Fruit fly (Drosophila melanogaster) whole organism, embryonic: ENCODE measurements around the gene Gen.

ENCODE experiments used
- Atf-2 ChIP-seq: fragments of 200-800 bp; sonication (Bioruptor generic); optimal IDR thresholded peaks from 2 replicates; lab custom pipeline; 2016; ENCODE audit warnings: missing biosample characterization, missing genetic modification characterization
- BEAF-32 ChIP-seq: fragments of 200-800 bp; sonication (Bioruptor generic); optimal IDR thresholded peaks from 3 replicates; lab custom pipeline; 2017; ENCODE audit warnings: missing biosample characterization, missing genetic modification characterization, mild to moderate bottlenecking, moderate library complexity, missing genetic modification reagents
- Bdp1 ChIP-seq: fragments of 200-800 bp; sonication (Bioruptor generic); optimal IDR thresholded peaks from 3 replicates; lab custom pipeline; 2016; ENCODE audit warnings: missing biosample characterization, missing genetic modification characterization
- CG10147 ChIP-seq: fragments of 200-800 bp; sonication (Bioruptor generic); optimal IDR thresholded peaks from 2 replicates; lab custom pipeline; 2019; ENCODE audit warnings: missing biosample characterization, mild to moderate bottlenecking, missing genetic modification characterization, moderate library complexity
- CG12071 ChIP-seq: fragments of 200-800 bp; sonication (Bioruptor generic); optimal IDR thresholded peaks from 3 replicates; lab custom pipeline; 2018; ENCODE audit warnings: missing biosample characterization, mild to moderate bottlenecking, missing genetic modification characterization
- CG12219 ChIP-seq: fragments of 200-800 bp; sonication (Bioruptor generic); optimal IDR thresholded peaks from 3 replicates; lab custom pipeline; 2018; ENCODE audit warnings: missing biosample characterization, mild to moderate bottlenecking, missing genetic modification characterization
- CG12391 ChIP-seq: fragments of 200-800 bp; sonication (Bioruptor generic); optimal IDR thresholded peaks from 3 replicates; lab custom pipeline; 2018; ENCODE audit warnings: missing biosample characterization, mild to moderate bottlenecking, missing genetic modification characterization, moderate library complexity
- CG13287 ChIP-seq: fragments of 200-800 bp; sonication (Bioruptor generic); IDR thresholded peaks from 2 replicates; pipeline ENCODE4 v1.3.6; 2022; ENCODE audit warnings: missing biosample characterization, missing genetic modification characterization; ENCODE audit not compliant: partially characterized antibody
- CG17328 ChIP-seq: fragments of 200-800 bp; sonication (Bioruptor generic); IDR thresholded peaks from 2 replicates; pipeline ENCODE4 v1.3.6; 2022; ENCODE audit warnings: missing biosample characterization, missing genetic modification characterization
- CG18262 ChIP-seq: fragments of 200-800 bp; optimal IDR thresholded peaks from 3 replicates; lab custom pipeline; 2019; ENCODE audit warnings: missing biosample characterization, mild to moderate bottlenecking, missing genetic modification characterization, moderate library complexity
- CG2129 ChIP-seq: fragments of 200-800 bp; sonication (Bioruptor generic); IDR thresholded peaks from 2 replicates; pipeline ENCODE4 v1.3.6; 2022; ENCODE audit warnings: missing biosample characterization, missing genetic modification characterization; ENCODE audit not compliant: partially characterized antibody
- CG4360 ChIP-seq: fragments of 200-800 bp; sonication (Bioruptor generic); IDR thresholded peaks from 2 replicates; pipeline ENCODE4 v1.3.6; 2022; ENCODE audit warnings: missing biosample characterization, missing genetic modification characterization
- CG43689 ChIP-seq: fragments of 200-800 bp; sonication (Bioruptor generic); IDR thresholded peaks from 2 replicates; pipeline ENCODE4 v1.3.6; 2022; ENCODE audit warnings: missing biosample characterization, missing genetic modification characterization
- CG6791 ChIP-seq: fragments of 200-800 bp; sonication (Bioruptor generic); IDR thresholded peaks from 3 replicates; pipeline ENCODE4 v1.3.6; 2022; ENCODE audit warnings: missing biosample characterization, missing genetic modification characterization; ENCODE audit not compliant: partially characterized antibody
- CG6854 ChIP-seq: fragments of 200-800 bp; sonication (Bioruptor generic); optimal IDR thresholded peaks from 3 replicates; lab custom pipeline; 2017; ENCODE audit warnings: missing biosample characterization, mild to moderate bottlenecking, missing genetic modification characterization
- CG7963 ChIP-seq: fragments of 200-800 bp; sonication (Bioruptor generic); IDR thresholded peaks from 3 replicates; pipeline ENCODE4 v1.3.6; 2022; ENCODE audit warnings: missing biosample characterization, missing genetic modification characterization; ENCODE audit not compliant: partially characterized antibody
- CG8290 ChIP-seq, 3 experiments: fragments of 200-800 bp; sonication (Bioruptor generic); optimal IDR thresholded peaks; 2 replicates each; lab custom pipeline; 2016 to 2019; ENCODE audit warnings: missing biosample characterization in 3 of 3, missing genetic modification characterization in 3 of 3, mild to moderate bottlenecking in 2 of 3, moderate library complexity in 1 of 3
- CG8388 ChIP-seq: fragments of 200-800 bp; sonication (Bioruptor generic); optimal IDR thresholded peaks from 2 replicates; lab custom pipeline; 2019; ENCODE audit warnings: missing biosample characterization, mild to moderate bottlenecking, missing genetic modification characterization, moderate library complexity
- CG8765 ChIP-seq: fragments of 200-800 bp; sonication (Bioruptor generic); IDR thresholded peaks from 2 replicates; pipeline ENCODE4 v1.3.6; 2022; ENCODE audit warnings: missing biosample characterization, missing genetic modification characterization
- CG9215 ChIP-seq: fragments of 200-800 bp; sonication (Bioruptor generic); IDR thresholded peaks from 2 replicates; pipeline ENCODE4 v1.3.6; 2022; ENCODE audit warnings: missing biosample characterization, missing genetic modification characterization
- CG9437 ChIP-seq: fragments of 200-800 bp; sonication (Bioruptor generic); optimal IDR thresholded peaks from 2 replicates; lab custom pipeline; 2018; ENCODE audit warnings: missing biosample characterization, mild to moderate bottlenecking, missing genetic modification characterization
- CG9817 ChIP-seq: fragments of 200-800 bp; sonication (Bioruptor generic); optimal IDR thresholded peaks from 2 replicates; lab custom pipeline; 2018; ENCODE audit warnings: missing biosample characterization, mild to moderate bottlenecking, missing genetic modification characterization, moderate library complexity
- D ChIP-seq, 2 experiments: fragments of 200-800 bp in 1 of 2; fragments of >200 bp in 1 of 2; sonication (Bioruptor generic) in 1 of 2; optimal IDR thresholded peaks; 2 replicates in 1 of 2; 3 replicates in 1 of 2; lab custom pipeline; 2017; ENCODE audit warnings: mild to moderate bottlenecking in 1 of 2, missing biosample characterization in 1 of 2, missing genetic modification characterization in 1 of 2, missing genetic modification reagents in 1 of 2
- Dfd ChIP-seq, 2 experiments: fragments of >200 bp; optimal IDR thresholded peaks; 2 replicates each; lab custom pipeline; 2017; ENCODE audit warnings: missing biosample characterization in 2 of 2, missing genetic modification characterization in 2 of 2
- Hand ChIP-seq: fragments of 200-800 bp; sonication (Bioruptor generic); optimal IDR thresholded peaks from 2 replicates; lab custom pipeline; 2017; ENCODE audit warnings: mild to moderate bottlenecking, missing biosample characterization, missing genetic modification reagents, missing genetic modification characterization
- Hr39 ChIP-seq: fragments of >200 bp; optimal IDR thresholded peaks from 2 replicates; lab custom pipeline; 2017
- Hr51 ChIP-seq, 2 experiments: fragments of 200-800 bp; sonication (Bioruptor generic); optimal IDR thresholded peaks; 2 replicates in 1 of 2; 3 replicates in 1 of 2; lab custom pipeline; 2016 to 2018; ENCODE audit warnings: missing biosample characterization in 2 of 2, missing genetic modification characterization in 2 of 2, mild to moderate bottlenecking in 1 of 2, moderate library complexity in 1 of 2
- Kr ChIP-seq: fragments of 200-800 bp; sonication (Bioruptor generic); optimal IDR thresholded peaks from 2 replicates; lab custom pipeline; 2017; ENCODE audit warnings: missing biosample characterization, mild to moderate bottlenecking, missing genetic modification characterization
- Mad ChIP-seq: fragments of 200-800 bp; sonication (Bioruptor generic); optimal IDR thresholded peaks from 2 replicates; lab custom pipeline; 2016; ENCODE audit warnings: missing biosample characterization, missing genetic modification characterization
- Mes4 ChIP-seq: fragments of 200-800 bp; sonication (Bioruptor generic); optimal IDR thresholded peaks from 2 replicates; lab custom pipeline; 2016; ENCODE audit warnings: missing biosample characterization, missing genetic modification characterization
- Optix ChIP-seq: fragments of 200-800 bp; sonication (Bioruptor generic); IDR thresholded peaks from 3 replicates; pipeline ENCODE4 v1.3.6; 2022; ENCODE audit warnings: missing biosample characterization, missing genetic modification characterization
- PHDP ChIP-seq: fragments of 200-800 bp; sonication (Bioruptor generic); optimal IDR thresholded peaks from 3 replicates; lab custom pipeline; 2018; ENCODE audit warnings: missing biosample characterization, mild to moderate bottlenecking, missing genetic modification characterization, moderate library complexity
- caup ChIP-seq: fragments of 200-800 bp; sonication (Bioruptor generic); optimal IDR thresholded peaks from 3 replicates; lab custom pipeline; 2017; ENCODE audit warnings: missing biosample characterization, mild to moderate bottlenecking, missing genetic modification characterization, moderate library complexity; ENCODE audit not compliant: severe bottlenecking
- dimm ChIP-seq: fragments of 200-800 bp; sonication (Bioruptor generic); IDR thresholded peaks from 2 replicates; pipeline ENCODE4 v1.3.6; 2022; ENCODE audit warnings: missing biosample characterization, missing genetic modification characterization
- dmrt11E ChIP-seq: fragments of 200-800 bp; sonication (Bioruptor generic); optimal IDR thresholded peaks from 3 replicates; lab custom pipeline; 2018; ENCODE audit warnings: missing biosample characterization, mild to moderate bottlenecking, missing genetic modification characterization, moderate library complexity
- ewg ChIP-seq: fragments of 200-800 bp; sonication (Bioruptor generic); optimal IDR thresholded peaks from 3 replicates; lab custom pipeline; 2017; ENCODE audit warnings: mild to moderate bottlenecking, missing biosample characterization, missing genetic modification reagents, missing genetic modification characterization
- jing ChIP-seq: fragments of 200-800 bp; sonication (Bioruptor generic); optimal IDR thresholded peaks from 2 replicates; lab custom pipeline; 2018; ENCODE audit warnings: missing biosample characterization, mild to moderate bottlenecking, missing genetic modification characterization
- kay ChIP-seq: fragments of 200-800 bp; sonication (Bioruptor generic); optimal IDR thresholded peaks from 2 replicates; lab custom pipeline; 2016; ENCODE audit warnings: missing biosample characterization, missing genetic modification characterization
- ken ChIP-seq: fragments of 200-800 bp; sonication (Bioruptor generic); IDR thresholded peaks from 3 replicates; pipeline ENCODE4 v1.3.6; 2022; ENCODE audit warnings: missing biosample characterization, missing genetic modification characterization
- kni ChIP-seq: fragments of 200-800 bp; sonication (Bioruptor generic); optimal IDR thresholded peaks from 3 replicates; lab custom pipeline; 2017; ENCODE audit warnings: mild to moderate bottlenecking, missing biosample characterization, missing genetic modification reagents, missing genetic modification characterization
- nerfin-1 ChIP-seq: fragments of 200-800 bp; sonication (Bioruptor generic); optimal IDR thresholded peaks from 3 replicates; lab custom pipeline; 2019; ENCODE audit warnings: missing biosample characterization, mild to moderate bottlenecking, missing genetic modification characterization, moderate library complexity
- odd ChIP-seq: fragments of 200-800 bp; sonication (Bioruptor generic); optimal IDR thresholded peaks from 2 replicates; lab custom pipeline; 2017; ENCODE audit warnings: missing biosample characterization, mild to moderate bottlenecking, missing genetic modification characterization
- otp ChIP-seq: fragments of 200-800 bp; sonication (Bioruptor generic); IDR thresholded peaks from 3 replicates; pipeline ENCODE4, ENCODE4 v1.3.6; 2022; ENCODE audit warnings: missing biosample characterization, missing genetic modification characterization
- pb ChIP-seq: fragments of 200-800 bp; sonication (Bioruptor generic); optimal IDR thresholded peaks from 3 replicates; lab custom pipeline; 2016; ENCODE audit warnings: missing biosample characterization, missing genetic modification characterization
- pnt ChIP-seq: fragments of 200-800 bp; sonication (Bioruptor generic); optimal IDR thresholded peaks from 3 replicates; lab custom pipeline; 2016; ENCODE audit warnings: missing biosample characterization, missing genetic modification characterization
- ranshi ChIP-seq: fragments of 200-800 bp; sonication (Bioruptor generic); IDR thresholded peaks from 2 replicates; pipeline ENCODE4 v1.3.6; 2022; ENCODE audit warnings: missing biosample characterization, missing genetic modification characterization
- schlank ChIP-seq: fragments of 200-800 bp; sonication (Bioruptor generic); optimal IDR thresholded peaks from 2 replicates; lab custom pipeline; 2018; ENCODE audit warnings: missing biosample characterization, mild to moderate bottlenecking, missing genetic modification characterization
- shn ChIP-seq: fragments of 200-800 bp; sonication (Bioruptor generic); optimal IDR thresholded peaks from 3 replicates; lab custom pipeline; 2016; ENCODE audit warnings: missing biosample characterization, missing genetic modification characterization
- ssp ChIP-seq: fragments of 200-800 bp; sonication (Bioruptor generic); IDR thresholded peaks from 2 replicates; pipeline ENCODE4 v1.3.6; 2022; ENCODE audit warnings: missing biosample characterization, missing genetic modification characterization
- toy ChIP-seq: fragments of 200-800 bp; sonication (Bioruptor generic); IDR thresholded peaks from 2 replicates; pipeline ENCODE4 v1.3.6; 2022; ENCODE audit warnings: missing biosample characterization, missing genetic modification characterization

The Gen gene

dm6 chr3L:5188402-5188801 lies 36.2 kb upstream of the Gen start (continued):
- TF ChIP-seq CG6854 (GFP tag; lab: Kevin White, UChicago) = no peak
- no peak for TF ChIP-seq Dfd (GFP tag; optimal IDR thresholded peaks at IDR 0.05; lab: Kevin White, UChicago)
- TF ChIP-seq nerfin-1 (tag; lab: Kevin White, UChicago) = no peak
- TF ChIP-seq otp (GFP tag; lab: Robert Waterston, UW) = no peak
- no peak for TF ChIP-seq schlank (tag; lab: Kevin White, UChicago)
- TF ChIP-seq CG6791 (GFP tag; lab: Robert Waterston, UW) = no peak
- TF ChIP-seq Hr51 (GFP tag; optimal IDR thresholded peaks at IDR 0.05; lab: Kevin White, UChicago) = peak in 1 of 2 experiments; percentile 39
- peak; percentile 28 for TF ChIP-seq CG12391 (tag; lab: Kevin White, UChicago)
- no peak for TF ChIP-seq shn (GFP tag; lab: Kevin White, UChicago)
- TF ChIP-seq CG12071 (GFP tag; lab: Kevin White, UChicago) = no peak
- TF ChIP-seq D (optimal IDR thresholded peaks at IDR 0.05; lab: Kevin White, UChicago) = no peak
- peak; percentile 7 for TF ChIP-seq D (GFP tag; optimal IDR thresholded peaks at IDR 0.05; lab: Kevin White, UChicago)
- no peak for TF ChIP-seq CG8765
- TF ChIP-seq Hr39 (lab: Kevin White, UChicago) = no peak
- TF ChIP-seq CG13287 (GFP tag; lab: Robert Waterston, UW) = no peak
- no peak for TF ChIP-seq CG18262 (tag; lab: Kevin White, UChicago)
- no peak for TF ChIP-seq dimm (GFP tag; lab: Robert Waterston, UW)
- no peak for TF ChIP-seq kni (GFP tag; lab: Kevin White, UChicago)
- peak; percentile 15 for TF ChIP-seq jing (GFP tag; lab: Kevin White, UChicago)
- TF ChIP-seq CG9437 (GFP tag; lab: Kevin White, UChicago) = peak; percentile 0
- no peak for TF ChIP-seq kay (GFP tag; lab: Kevin White, UChicago)
- peak; percentile 30; the same call in 1 of the 2 replicates for TF ChIP-seq ranshi (GFP tag; lab: Robert Waterston, UW)
- TF ChIP-seq CG17328 = no peak
- TF ChIP-seq CG7963 (GFP tag; lab: Robert Waterston, UW) = no peak
- TF ChIP-seq Optix (GFP tag; lab: Robert Waterston, UW) = no peak
- TF ChIP-seq PHDP (tag; lab: Kevin White, UChicago) = peak; percentile 15
- TF ChIP-seq odd (GFP tag; lab: Kevin White, UChicago) = no peak
- TF ChIP-seq BEAF-32 = no peak
- no peak for TF ChIP-seq CG43689
- no peak for TF ChIP-seq CG4360 (GFP tag; lab: Robert Waterston, UW)
- TF ChIP-seq toy (GFP tag; lab: Robert Waterston, UW) = no peak
- no peak for TF ChIP-seq CG8388 (GFP tag; lab: Kevin White, UChicago)
- TF ChIP-seq pb (GFP tag; lab: Kevin White, UChicago) = no peak
- TF ChIP-seq Hand (GFP tag; lab: Kevin White, UChicago) = no peak
- no peak for TF ChIP-seq CG2129 (GFP tag; lab: Robert Waterston, UW)
- no peak for TF ChIP-seq CG8290 (GFP tag; optimal IDR thresholded peaks at IDR 0.05; lab: Kevin White, UChicago)
- TF ChIP-seq CG8290 (tag; optimal IDR thresholded peaks at IDR 0.05; lab: Kevin White, UChicago) = no peak
- no peak for TF ChIP-seq Mes4 (GFP tag; lab: Kevin White, UChicago)
- TF ChIP-seq Bdp1 (GFP tag; lab: Kevin White, UChicago) = no peak
- TF ChIP-seq CG9215 (GFP tag; lab: Robert Waterston, UW) = no peak
- no peak for TF ChIP-seq CG9817 (tag; lab: Kevin White, UChicago)
- TF ChIP-seq pnt (GFP tag; lab: Kevin White, UChicago) = no peak
- TF ChIP-seq CG10147 (GFP tag; lab: Kevin White, UChicago) = no peak
- peak; percentile 29 for TF ChIP-seq dmrt11E
- peak; percentile 40 for TF ChIP-seq caup (GFP tag; lab: Kevin White, UChicago)
- no peak for TF ChIP-seq CG12219
- TF ChIP-seq ewg (GFP tag; lab: Kevin White, UChicago) = no peak
- no peak for TF ChIP-seq ssp (GFP tag; lab: Robert Waterston, UW)
- no peak for TF ChIP-seq ken (GFP tag; lab: Robert Waterston, UW)
- no peak for TF ChIP-seq Mad
- no peak for TF ChIP-seq Atf-2 (GFP tag; lab: Kevin White, UChicago)
- no peak for TF ChIP-seq Kr (GFP tag; lab: Kevin White, UChicago)
